Fruit fly (Drosophila melanogaster) whole organism, embryonic: ENCODE results near the gene Gclm.

ENCODE experiments used
- CG11093 ChIP-seq: fragments of 200-800 bp; sonication (Bioruptor generic); IDR thresholded peaks from 3 replicates; pipeline ENCODE4 v1.3.6; 2022; ENCODE audit warnings: missing biosample characterization, missing genetic modification characterization
- CG18599 ChIP-seq: fragments of 200-800 bp; sonication (Bioruptor generic); optimal IDR thresholded peaks from 3 replicates; lab custom pipeline; 2017; ENCODE audit warnings: missing biosample characterization, missing genetic modification characterization, mild to moderate bottlenecking, moderate library complexity, missing genetic modification reagents
- CG31388 ChIP-seq: fragments of 200-800 bp; sonication (Bioruptor generic); optimal IDR thresholded peaks from 2 replicates; lab custom pipeline; 2016; ENCODE audit warnings: missing biosample characterization, missing genetic modification characterization
- CG34422 ChIP-seq: fragments of 200-800 bp; sonication (Bioruptor generic); IDR thresholded peaks from 3 replicates; pipeline ENCODE4 v1.3.6; 2022; ENCODE audit warnings: missing biosample characterization, missing genetic modification characterization
- Hr39 ChIP-seq: fragments of >200 bp; optimal IDR thresholded peaks from 2 replicates; lab custom pipeline; 2017
- Max ChIP-seq: fragments of 200-800 bp; sonication (Bioruptor generic); optimal IDR thresholded peaks from 2 replicates; lab custom pipeline; 2016; ENCODE audit warnings: missing biosample characterization, mild to moderate bottlenecking, missing genetic modification characterization
- PHDP ChIP-seq: fragments of 200-800 bp; sonication (Bioruptor generic); optimal IDR thresholded peaks from 3 replicates; lab custom pipeline; 2018; ENCODE audit warnings: missing biosample characterization, mild to moderate bottlenecking, missing genetic modification characterization, moderate library complexity
- bowl ChIP-seq: fragments of 200-800 bp; sonication (Bioruptor generic); IDR thresholded peaks from 2 replicates; pipeline ENCODE4 v1.3.6; 2022; ENCODE audit warnings: missing biosample characterization, missing genetic modification characterization
- eyg ChIP-seq: fragments of 200-800 bp; sonication (Bioruptor generic); optimal IDR thresholded peaks from 3 replicates; lab custom pipeline; 2016; ENCODE audit warnings: missing biosample characterization, missing genetic modification characterization
- nerfin-2 ChIP-seq: fragments of 200-800 bp; sonication (Bioruptor generic); IDR thresholded peaks from 2 replicates; pipeline ENCODE4 v1.3.6; 2022; ENCODE audit warnings: missing biosample characterization, missing genetic modification characterization; ENCODE audit not compliant: partially characterized antibody
- nom ChIP-seq: fragments of 200-800 bp; sonication (Bioruptor generic); optimal IDR thresholded peaks from 2 replicates; lab custom pipeline; 2017; ENCODE audit warnings: missing biosample characterization, missing genetic modification characterization, mild to moderate bottlenecking, moderate library complexity, missing genetic modification reagents
- zen ChIP-seq: fragments of 200-800 bp; sonication (Bioruptor generic); optimal IDR thresholded peaks from 3 replicates; lab custom pipeline; 2018; ENCODE audit warnings: missing biosample characterization, mild to moderate bottlenecking, missing genetic modification characterization, moderate library complexity

- no peak for TF ChIP-seq Hr39 (lab: Kevin White, UChicago)
- no peak for TF ChIP-seq Max
- no peak for TF ChIP-seq bowl
- no peak for TF ChIP-seq eyg (GFP tag; lab: Kevin White, UChicago)
- no peak for TF ChIP-seq CG11093 (GFP tag; lab: Robert Waterston, UW)
- TF ChIP-seq nom (GFP tag; lab: Kevin White, UChicago) = no peak
- no peak for TF ChIP-seq CG18599 (GFP tag; lab: Kevin White, UChicago)
- no peak for TF ChIP-seq nerfin-2 (GFP tag; lab: Robert Waterston, UW)
- TF ChIP-seq CG34422 (GFP tag; lab: Robert Waterston, UW) = no peak
- TF ChIP-seq PHDP (tag; lab: Kevin White, UChicago) = no peak
- no peak for TF ChIP-seq zen (tag; lab: Kevin White, UChicago)
- no peak for TF ChIP-seq CG31388 (GFP tag; lab: Kevin White, UChicago)
These were observed 36.5 kb downstream of the Gclm start for dm6 chr3R:22649859-22650258.
